Fruit fly (Drosophila melanogaster) whole organism, embryonic: ENCODE data around the gene CG33269.

Experiments used
- ATbp ChIP-seq: fragments of 200-800 bp; sonication (Bioruptor generic); optimal IDR thresholded peaks from 2 replicates; lab custom pipeline; 2017; ENCODE audit warnings: missing biosample characterization, mild to moderate bottlenecking, missing genetic modification characterization, missing genetic modification reagents
- Atf6 ChIP-seq: fragments of 200-800 bp; sonication (Bioruptor generic); IDR thresholded peaks from 2 replicates; pipeline ENCODE4 v1.3.6; 2022; ENCODE audit warnings: missing biosample characterization, missing genetic modification characterization
- B-H2 ChIP-seq: fragments of 200-800 bp; sonication (Bioruptor generic); optimal IDR thresholded peaks from 2 replicates; lab custom pipeline; 2018; ENCODE audit warnings: missing biosample characterization, mild to moderate bottlenecking, missing genetic modification characterization
- Bteb2 ChIP-seq: fragments of 200-800 bp; sonication (Bioruptor generic); optimal IDR thresholded peaks from 2 replicates; lab custom pipeline; 2016; ENCODE audit warnings: missing biosample characterization, missing genetic modification characterization
- CG11093 ChIP-seq: fragments of 200-800 bp; sonication (Bioruptor generic); IDR thresholded peaks from 3 replicates; pipeline ENCODE4 v1.3.6; 2022; ENCODE audit warnings: missing biosample characterization, missing genetic modification characterization
- CG11504 ChIP-seq: fragments of 200-800 bp; sonication (Bioruptor generic); optimal IDR thresholded peaks from 3 replicates; lab custom pipeline; 2019; ENCODE audit warnings: missing biosample characterization, mild to moderate bottlenecking, missing genetic modification characterization, moderate library complexity
- CG12155 ChIP-seq: fragments of 200-800 bp; sonication (Bioruptor generic); optimal IDR thresholded peaks from 3 replicates; lab custom pipeline; 2016; ENCODE audit warnings: missing biosample characterization, missing genetic modification characterization
- CG13123 ChIP-seq: fragments of 200-800 bp; sonication (Bioruptor generic); optimal IDR thresholded peaks from 2 replicates; lab custom pipeline; 2016; ENCODE audit warnings: missing biosample characterization, missing genetic modification characterization
- CG13775 ChIP-seq: fragments of 200-800 bp; sonication (Bioruptor generic); optimal IDR thresholded peaks from 3 replicates; lab custom pipeline; 2017; ENCODE audit warnings: missing biosample characterization, mild to moderate bottlenecking, missing genetic modification characterization
- CG15696 ChIP-seq: fragments of 200-800 bp; sonication (Bioruptor generic); optimal IDR thresholded peaks from 2 replicates; lab custom pipeline; 2019; ENCODE audit warnings: missing biosample characterization, mild to moderate bottlenecking, missing genetic modification characterization, moderate library complexity
- CG16815 ChIP-seq: fragments of 200-800 bp; sonication (Bioruptor generic); optimal IDR thresholded peaks from 3 replicates; lab custom pipeline; 2017; ENCODE audit warnings: missing biosample characterization, mild to moderate bottlenecking, missing genetic modification characterization
- CG17361 ChIP-seq: fragments of 200-800 bp; sonication (Bioruptor generic); IDR thresholded peaks from 3 replicates; pipeline ENCODE4 v1.3.6; 2022; ENCODE audit warnings: missing biosample characterization, missing genetic modification characterization
- CG17802 ChIP-seq: fragments of 200-800 bp; sonication (Bioruptor generic); optimal IDR thresholded peaks from 2 replicates; lab custom pipeline; 2018; ENCODE audit warnings: missing biosample characterization, mild to moderate bottlenecking, missing genetic modification characterization, moderate library complexity
- CG18619 ChIP-seq: fragments of 200-800 bp; sonication (Bioruptor generic); optimal IDR thresholded peaks from 3 replicates; lab custom pipeline; 2017; ENCODE audit warnings: missing biosample characterization, mild to moderate bottlenecking, missing genetic modification characterization
- CG2199 ChIP-seq: fragments of 200-800 bp; sonication (Bioruptor generic); IDR thresholded peaks from 3 replicates; pipeline ENCODE4 v1.3.6; 2022; ENCODE audit warnings: missing biosample characterization, missing genetic modification characterization
- CG2889 ChIP-seq: fragments of 200-800 bp; sonication (Bioruptor generic); IDR thresholded peaks from 3 replicates; pipeline ENCODE4 v1.3.6; 2022; ENCODE audit warnings: missing biosample characterization, missing genetic modification characterization
- CG33557 ChIP-seq: fragments of 200-800 bp; sonication (Bioruptor generic); optimal IDR thresholded peaks from 2 replicates; lab custom pipeline; 2019; ENCODE audit warnings: missing biosample characterization, mild to moderate bottlenecking, missing genetic modification characterization, moderate library complexity
- CG3995 ChIP-seq: fragments of 200-800 bp; sonication (Bioruptor generic); optimal IDR thresholded peaks from 3 replicates; lab custom pipeline; 2016; ENCODE audit warnings: missing biosample characterization, missing genetic modification characterization
- CG4730 ChIP-seq: fragments of 200-800 bp; sonication (Bioruptor generic); IDR thresholded peaks from 2 replicates; pipeline ENCODE4 v1.3.6; 2022; ENCODE audit warnings: missing biosample characterization, missing genetic modification characterization
- CG4820 ChIP-seq: fragments of 200-800 bp; sonication (Bioruptor generic); optimal IDR thresholded peaks from 3 replicates; lab custom pipeline; 2016; ENCODE audit warnings: missing biosample characterization, missing genetic modification characterization
- CG6272 ChIP-seq: fragments of 200-800 bp; sonication (Bioruptor generic); IDR thresholded peaks from 2 replicates; pipeline ENCODE4 v1.3.6; 2022; ENCODE audit warnings: missing biosample characterization, missing genetic modification characterization
- CG6791 ChIP-seq: fragments of 200-800 bp; sonication (Bioruptor generic); IDR thresholded peaks from 3 replicates; pipeline ENCODE4 v1.3.6; 2022; ENCODE audit warnings: missing biosample characterization, missing genetic modification characterization; ENCODE audit not compliant: partially characterized antibody
- CG8924 ChIP-seq: fragments of 200-800 bp; optimal IDR thresholded peaks from 3 replicates; lab custom pipeline; 2019; ENCODE audit warnings: missing biosample characterization, mild to moderate bottlenecking, missing genetic modification characterization, moderate library complexity
- CG9876 ChIP-seq: fragments of 200-800 bp; sonication (Bioruptor generic); optimal IDR thresholded peaks from 2 replicates; lab custom pipeline; 2016; ENCODE audit warnings: missing biosample characterization, missing genetic modification characterization
- CkIIα-i1 ChIP-seq: fragments of 200-800 bp; sonication (Bioruptor generic); IDR thresholded peaks from 2 replicates; pipeline ENCODE4 v1.3.6; 2022; ENCODE audit warnings: missing biosample characterization, missing genetic modification characterization
- CoRest ChIP-seq: fragments of 200-800 bp; sonication (Bioruptor generic); optimal IDR thresholded peaks from 3 replicates; lab custom pipeline; 2018; ENCODE audit warnings: missing biosample characterization, mild to moderate bottlenecking, missing genetic modification characterization, moderate library complexity
- Dbx ChIP-seq: fragments of 200-800 bp; sonication (Bioruptor generic); IDR thresholded peaks from 3 replicates; pipeline ENCODE4 v1.3.6; 2022; ENCODE audit warnings: missing biosample characterization, missing genetic modification characterization
- HLH4C ChIP-seq: fragments of 200-800 bp; sonication (Bioruptor generic); IDR thresholded peaks from 3 replicates; pipeline ENCODE4 v1.3.6; 2022; ENCODE audit warnings: missing biosample characterization, missing genetic modification characterization; ENCODE audit not compliant: partially characterized antibody
- HmgZ ChIP-seq: fragments of 200-800 bp; sonication (Bioruptor generic); optimal IDR thresholded peaks from 2 replicates; lab custom pipeline; 2018; ENCODE audit warnings: missing biosample characterization, mild to moderate bottlenecking, missing genetic modification characterization
- Hmx ChIP-seq: fragments of 200-800 bp; sonication (Bioruptor generic); optimal IDR thresholded peaks from 2 replicates; lab custom pipeline; 2016; ENCODE audit warnings: missing biosample characterization, missing genetic modification characterization
- MTF-1 ChIP-seq: fragments of 200-800 bp; sonication (Bioruptor generic); optimal IDR thresholded peaks from 2 replicates; lab custom pipeline; 2018; ENCODE audit warnings: missing biosample characterization, mild to moderate bottlenecking, missing genetic modification characterization, borderline replicate concordance
- Med ChIP-seq: fragments of 200-800 bp; sonication (Bioruptor generic); peaks from one replicate; lab custom pipeline; 2016; ENCODE audit warnings: missing biosample characterization, missing genetic modification characterization, mild to moderate bottlenecking, inconsistent platforms, moderate library complexity
- Mrtf ChIP-seq: fragments of 200-800 bp; sonication (Bioruptor generic); IDR thresholded peaks from 3 replicates; pipeline ENCODE4 v1.3.6; 2022; ENCODE audit warnings: missing biosample characterization, missing genetic modification characterization
- Oli ChIP-seq: fragments of 200-800 bp; sonication (Bioruptor generic); optimal IDR thresholded peaks from 2 replicates; lab custom pipeline; 2018; ENCODE audit warnings: missing biosample characterization, mild to moderate bottlenecking, missing genetic modification characterization, moderate library complexity
- Taf1 ChIP-seq: fragments of 200-800 bp; sonication (Bioruptor generic); IDR thresholded peaks from 2 replicates; pipeline ENCODE4 v1.3.6; 2022; ENCODE audit warnings: missing biosample characterization, missing genetic modification characterization
- Xbp1 ChIP-seq: fragments of 200-800 bp; sonication (Bioruptor generic); optimal IDR thresholded peaks from 3 replicates; lab custom pipeline; 2016; ENCODE audit warnings: missing biosample characterization, mild to moderate bottlenecking, missing genetic modification characterization
- bbx ChIP-seq: fragments of 200-800 bp; sonication (Bioruptor generic); IDR thresholded peaks from 2 replicates; pipeline ENCODE4 v1.3.6; 2022; ENCODE audit warnings: missing biosample characterization, missing genetic modification characterization; ENCODE audit not compliant: partially characterized antibody
- ci ChIP-seq: fragments of 200-800 bp; sonication (Bioruptor generic); IDR thresholded peaks from 3 replicates; pipeline ENCODE4 v1.3.6; 2022; ENCODE audit warnings: missing biosample characterization, missing genetic modification characterization
- crol ChIP-seq: fragments of 200-800 bp; sonication (Bioruptor generic); IDR thresholded peaks from 2 replicates; pipeline ENCODE4 v1.3.6; 2022; ENCODE audit warnings: missing biosample characterization, missing genetic modification characterization
- fd96Cb ChIP-seq: fragments of 200-800 bp; sonication (Bioruptor generic); optimal IDR thresholded peaks from 2 replicates; lab custom pipeline; 2018; ENCODE audit warnings: missing biosample characterization, mild to moderate bottlenecking, missing genetic modification characterization, moderate library complexity
- gcm2 ChIP-seq: fragments of 200-800 bp; sonication (Bioruptor generic); optimal IDR thresholded peaks from 2 replicates; lab custom pipeline; 2016; ENCODE audit warnings: missing biosample characterization, missing genetic modification characterization
- gfzf ChIP-seq: fragments of 200-800 bp; sonication (Bioruptor generic); optimal IDR thresholded peaks from 2 replicates; lab custom pipeline; 2016; ENCODE audit warnings: missing biosample characterization, mild to moderate bottlenecking, missing genetic modification characterization, moderate library complexity
- kah ChIP-seq: fragments of 200-800 bp; sonication (Bioruptor generic); optimal IDR thresholded peaks from 2 replicates; lab custom pipeline; 2018; ENCODE audit warnings: missing biosample characterization, mild to moderate bottlenecking, missing genetic modification characterization
- lilli ChIP-seq: fragments of 200-800 bp; sonication (Bioruptor generic); optimal IDR thresholded peaks from 3 replicates; lab custom pipeline; 2016; ENCODE audit warnings: missing biosample characterization, missing genetic modification characterization
- luna ChIP-seq: fragments of 200-800 bp; sonication (Bioruptor generic); optimal IDR thresholded peaks from 2 replicates; lab custom pipeline; 2016; ENCODE audit warnings: missing biosample characterization, missing genetic modification characterization
- maf-S ChIP-seq: fragments of 200-800 bp; sonication (Bioruptor generic); optimal IDR thresholded peaks from 2 replicates; lab custom pipeline; 2016; ENCODE audit warnings: missing biosample characterization, missing genetic modification characterization
- nmo ChIP-seq: fragments of 200-800 bp; sonication (Bioruptor generic); optimal IDR thresholded peaks from 2 replicates; lab custom pipeline; 2018; ENCODE audit warnings: missing biosample characterization, mild to moderate bottlenecking, missing genetic modification characterization, moderate library complexity
- sens ChIP-seq: fragments of 200-800 bp; sonication (Bioruptor generic); peaks from one replicate; lab custom pipeline; 2016; ENCODE audit warnings: missing biosample characterization, missing genetic modification characterization
- slou ChIP-seq: fragments of 200-800 bp; sonication (Bioruptor generic); optimal IDR thresholded peaks from 3 replicates; lab custom pipeline; 2016; ENCODE audit warnings: missing biosample characterization, missing genetic modification characterization

Gene CG33269

dm6 chr3L:11587720-11588580, 6.0 kb upstream of the CG33269 start, which contains the start of gene rt (continued):
- TF ChIP-seq CG9876: no peak
- TF ChIP-seq nmo (GFP tag; lab: Kevin White, UChicago): peak; percentile 69
- no peak for TF ChIP-seq CG4730 (GFP tag; lab: Robert Waterston, UW)
- TF ChIP-seq luna (GFP tag; lab: Kevin White, UChicago): no peak
- TF ChIP-seq CkIIα-i1 (GFP tag; lab: Robert Waterston, UW): no peak
- peak; percentile 38; the same call in 1 of the 3 replicates for TF ChIP-seq HLH4C (GFP tag; lab: Robert Waterston, UW)
- TF ChIP-seq CG13123 (GFP tag; lab: Kevin White, UChicago): no peak
- no peak for TF ChIP-seq slou (GFP tag; lab: Kevin White, UChicago)
- peak; percentile 66 for TF ChIP-seq Oli (tag; lab: Kevin White, UChicago)
- TF ChIP-seq CG17802 (tag; lab: Kevin White, UChicago): peak; percentile 24
- TF ChIP-seq CG15696 (tag; lab: Kevin White, UChicago): peak; percentile 56
- peak; percentile 52 for TF ChIP-seq Xbp1 (GFP tag; lab: Kevin White, UChicago)
- peak; percentile 68 for TF ChIP-seq CG17361 (GFP tag; lab: Robert Waterston, UW)
- TF ChIP-seq CG3995: no peak
- TF ChIP-seq CG12155 (GFP tag; lab: Kevin White, UChicago): peak; percentile 9
- no peak for TF ChIP-seq Hmx (GFP tag; lab: Kevin White, UChicago)
- peak; percentile 52 for TF ChIP-seq Med (GFP tag; lab: Kevin White, UChicago)
- no peak for TF ChIP-seq HmgZ (tag; lab: Kevin White, UChicago)
- TF ChIP-seq ATbp: peak; percentile 61
- TF ChIP-seq Taf1: no peak
- TF ChIP-seq CG6272 (GFP tag; lab: Robert Waterston, UW): no peak
- peak; percentile 70 for TF ChIP-seq CoRest (tag; lab: Kevin White, UChicago)
- no peak for TF ChIP-seq kah
- peak; percentile 60 for TF ChIP-seq fd96Cb (tag; lab: Kevin White, UChicago)
- no peak for TF ChIP-seq Atf6 (GFP tag; lab: Robert Waterston, UW)
- peak; percentile 48 for TF ChIP-seq CG4820 (GFP tag; lab: Kevin White, UChicago)
- peak; percentile 30; the same call in 1 of the 3 replicates for TF ChIP-seq Mrtf (GFP tag; lab: Robert Waterston, UW)
- peak; percentile 80 for TF ChIP-seq CG33557 (GFP tag; lab: Kevin White, UChicago)
- TF ChIP-seq maf-S (GFP tag; lab: Kevin White, UChicago): no peak
- TF ChIP-seq CG11504 (tag; lab: Kevin White, UChicago): peak; percentile 66
- TF ChIP-seq CG2889 (GFP tag; lab: Robert Waterston, UW): no peak
- TF ChIP-seq CG11093 (GFP tag; lab: Robert Waterston, UW): peak; percentile 71; the same call in 2 of the 3 replicates
- TF ChIP-seq MTF-1 (GFP tag; lab: Kevin White, UChicago): peak; percentile 13
- no peak for TF ChIP-seq CG6791 (GFP tag; lab: Robert Waterston, UW)
- peak; percentile 53 for TF ChIP-seq CG13775 (GFP tag; lab: Kevin White, UChicago)
- TF ChIP-seq bbx (GFP tag; lab: Robert Waterston, UW): no peak
- TF ChIP-seq lilli (GFP tag; lab: Kevin White, UChicago): peak; percentile 47
- TF ChIP-seq gfzf: no peak
- TF ChIP-seq CG8924 (tag; lab: Kevin White, UChicago): peak; percentile 28
- no peak for TF ChIP-seq Bteb2 (GFP tag; lab: Kevin White, UChicago)
- TF ChIP-seq CG16815 (GFP tag; lab: Kevin White, UChicago): peak; percentile 56
- TF ChIP-seq gcm2 (GFP tag; lab: Kevin White, UChicago): peak; percentile 12
- TF ChIP-seq sens (GFP tag; lab: Kevin White, UChicago): peak; percentile 95
- TF ChIP-seq B-H2 (GFP tag; lab: Kevin White, UChicago): no peak
- TF ChIP-seq Dbx (GFP tag; lab: Robert Waterston, UW): no peak
- TF ChIP-seq crol (GFP tag; lab: Robert Waterston, UW): no peak
- TF ChIP-seq CG2199 (GFP tag; lab: Robert Waterston, UW): 0 out of 3 replicates have a peak, but pooled peaks have one; percentile 67
- TF ChIP-seq ci: no peak
- peak; percentile 33 for TF ChIP-seq CG18619
